Fruit fly (Drosophila melanogaster) whole organism, adult: ENCODE measurements around the gene Dbct.
A peak's percentile ranks its signal among the peaks of the same experiment; 100 is the strongest.

Experiments
- CG1620 ChIP-seq: fragments of 200-800 bp; sonication (Bioruptor generic); optimal IDR thresholded peaks from 2 replicates; lab custom pipeline; 2016; ENCODE audit warnings: missing biosample characterization, missing genetic modification characterization
- CG33017 ChIP-seq: fragments of 200-800 bp; sonication (Bioruptor generic); optimal IDR thresholded peaks from 2 replicates; lab custom pipeline; 2018; ENCODE audit warnings: missing biosample characterization, mild to moderate bottlenecking, missing genetic modification characterization, moderate library complexity
- CG5204 ChIP-seq: fragments of 200-800 bp; sonication (Bioruptor generic); optimal IDR thresholded peaks from 2 replicates; lab custom pipeline; 2016; ENCODE audit warnings: missing biosample characterization, missing genetic modification characterization
- CG7101 ChIP-seq: fragments of 200-800 bp; sonication (Bioruptor generic); optimal IDR thresholded peaks from 2 replicates; lab custom pipeline; 2018; ENCODE audit warnings: missing biosample characterization, mild to moderate bottlenecking, missing genetic modification characterization, moderate library complexity
- Mnt ChIP-seq: fragments of 200-800 bp; sonication (Bioruptor generic); optimal IDR thresholded peaks from 2 replicates; lab custom pipeline; 2016; ENCODE audit warnings: missing biosample characterization, mild to moderate bottlenecking, missing genetic modification characterization
- cic ChIP-seq: fragments of 200-800 bp; sonication (Bioruptor generic); optimal IDR thresholded peaks from 2 replicates; lab custom pipeline; 2017; ENCODE audit warnings: missing biosample characterization, mild to moderate bottlenecking, missing genetic modification characterization, moderate library complexity
- kay ChIP-seq: fragments of 200-800 bp; sonication (Bioruptor generic); peaks from one replicate; lab custom pipeline; 2016; ENCODE audit warnings: missing biosample characterization, missing genetic modification characterization, borderline replicate concordance
- ovo ChIP-seq: fragments of 200-800 bp; sonication (Bioruptor generic); optimal IDR thresholded peaks from 2 replicates; lab custom pipeline; 2016; ENCODE audit warnings: missing biosample characterization, missing genetic modification characterization
- pad ChIP-seq: fragments of 200-800 bp; sonication (Bioruptor generic); optimal IDR thresholded peaks from 3 replicates; lab custom pipeline; 2017; ENCODE audit warnings: missing biosample characterization, missing genetic modification characterization, mild to moderate bottlenecking, moderate library complexity, missing genetic modification reagents
- tj ChIP-seq: fragments of 200-800 bp; sonication (Bioruptor generic); optimal IDR thresholded peaks from 3 replicates; lab custom pipeline; 2017; ENCODE audit warnings: missing biosample characterization, mild to moderate bottlenecking, missing genetic modification characterization, moderate library complexity

- peak; percentile 39 for TF ChIP-seq CG33017 (tag; lab: Kevin White, UChicago)
- peak; percentile 59 for TF ChIP-seq ovo (GFP tag; lab: Kevin White, UChicago)
- peak; percentile 71 for TF ChIP-seq tj (GFP tag; lab: Kevin White, UChicago)
- peak; percentile 98 for TF ChIP-seq kay
- peak; percentile 84 for TF ChIP-seq CG5204 (GFP tag; lab: Kevin White, UChicago)
- TF ChIP-seq CG1620 (GFP tag; lab: Kevin White, UChicago): peak; percentile 88
- TF ChIP-seq Mnt (GFP tag; lab: Kevin White, UChicago): peak; percentile 75
- peak; percentile 75 for TF ChIP-seq cic (GFP tag; lab: Kevin White, UChicago)
- peak; percentile 56 for TF ChIP-seq pad (GFP tag; lab: Kevin White, UChicago)
- peak; percentile 87 for TF ChIP-seq CG7101 (tag; lab: Kevin White, UChicago)
Measured at dm6 chrX:15074646-15075351, 11.1 kb upstream of the Dbct start.
